Fruit fly (Drosophila melanogaster): ENCODE measurements around the gene ppk11.

ppk11 gene

DNA sequence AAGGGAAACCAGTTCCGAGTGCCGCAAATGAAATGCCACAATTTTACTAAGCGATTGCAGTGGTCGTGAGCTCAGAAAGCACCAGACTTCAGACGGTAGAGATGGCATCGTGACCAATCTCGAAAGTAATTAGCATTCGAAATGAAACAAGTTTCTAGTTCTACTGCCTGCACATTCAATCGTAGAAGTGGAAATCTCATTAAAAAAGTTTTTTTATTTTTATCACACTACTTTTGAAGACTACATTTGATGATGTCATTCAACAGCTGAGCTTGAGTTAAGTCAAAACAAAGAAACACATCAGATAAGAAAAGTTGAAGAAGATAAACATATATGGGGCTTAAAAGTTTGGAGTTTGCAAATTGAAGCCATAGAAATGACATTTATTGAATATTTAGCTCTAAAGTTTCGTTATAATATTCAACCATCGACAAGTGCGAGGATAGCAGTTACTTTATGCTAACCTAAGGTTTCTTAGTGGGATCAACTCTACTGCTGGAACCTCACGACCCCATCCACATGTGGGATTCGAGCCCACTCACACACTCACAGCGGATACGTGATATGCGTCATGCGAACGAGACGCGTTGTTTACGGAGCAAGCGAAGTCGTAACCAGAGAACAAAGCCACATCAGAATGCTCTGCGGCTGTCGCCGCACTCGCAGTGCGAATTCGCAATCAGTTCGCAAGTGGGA, 38.7 kb downstream of the ppk11 start, which contains the start of gene CG13117:
CG13117 (plus strand) TSS at position 646 of the 696 bp plus-strand sequence.
- TF ChIP-seq CG14655 (GFP tag; optimal IDR thresholded peaks at IDR 0.05) (peak; percentile 62), Ets98B (GFP tag; IDR thresholded peaks at IDR 0.05) (peak; percentile 62), D1 (tag; optimal IDR thresholded peaks at IDR 0.05) (no peak), EcR (GFP tag; optimal IDR thresholded peaks at IDR 0.05) (no peak), CG4496 (GFP tag; IDR thresholded peaks at IDR 0.05) (peak; percentile 32; the same call in 1 of the 3 replicates), CG12605 (GFP tag; IDR thresholded peaks at IDR 0.05) (peak; percentile 20; the same call in 1 of the 2 replicates), CG32121 (GFP tag; IDR thresholded peaks at IDR 0.05) (no peak), CG8301 (tag; optimal IDR thresholded peaks at IDR 0.05) (peak; percentile 49), Snoo (tag; optimal IDR thresholded peaks at IDR 0.05) (peak; percentile 11), fd96Ca (GFP tag; IDR thresholded peaks at IDR 0.05) (no peak; the same call in 2 of the 3 replicates), Pif1B (GFP tag; optimal IDR thresholded peaks at IDR 0.05) (no peak), gl (tag; optimal IDR thresholded peaks at IDR 0.05) (no peak), CG34367 (tag; optimal IDR thresholded peaks at IDR 0.05) (no peak), CG13204 (GFP tag; optimal IDR thresholded peaks at IDR 0.05) (no peak), Pif1A (GFP tag; optimal IDR thresholded peaks at IDR 0.05) (peak; percentile 5), CG8159 (tag; optimal IDR thresholded peaks at IDR 0.05) (peak; percentile 58), CG15710 (tag; optimal IDR thresholded peaks at IDR 0.05) (peak; percentile 55), CG9948 (tag; optimal IDR thresholded peaks at IDR 0.05) (peak; percentile 3), CG10348 (GFP tag; IDR thresholded peaks at IDR 0.05) (no peak), rn (GFP tag; IDR thresholded peaks at IDR 0.05) (no peak), CG17806 (tag; optimal IDR thresholded peaks at IDR 0.05) (peak; percentile 2)

DNA sequence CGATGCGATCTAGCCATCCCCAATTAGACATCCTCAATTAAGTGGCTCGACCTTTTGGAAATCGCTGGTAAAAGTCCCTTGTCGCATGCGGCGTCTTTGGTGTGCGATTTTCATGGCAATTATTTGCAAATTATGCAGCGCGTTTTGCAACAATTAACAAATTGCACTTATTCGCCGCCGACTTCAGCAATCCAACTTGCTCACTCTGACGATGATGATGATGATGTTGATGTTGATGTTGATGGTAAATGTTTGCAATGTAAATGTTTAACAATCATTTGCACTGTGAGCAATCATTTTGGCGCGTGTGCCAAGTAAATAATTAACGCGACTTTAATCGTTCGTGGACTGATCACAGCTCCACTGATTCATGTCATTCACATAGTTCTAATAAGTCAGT, 40.7 kb downstream of the ppk11 start:
- TF ChIP-seq Pif1A (GFP tag; optimal IDR thresholded peaks at IDR 0.05) (peak; percentile 40), EcR (GFP tag; optimal IDR thresholded peaks at IDR 0.05) (no peak), CG9948 (tag; optimal IDR thresholded peaks at IDR 0.05) (no peak), CG14655 (GFP tag; optimal IDR thresholded peaks at IDR 0.05) (no peak), CG17806 (tag; optimal IDR thresholded peaks at IDR 0.05) (no peak), Snoo (tag; optimal IDR thresholded peaks at IDR 0.05) (peak; percentile 15), D1 (tag; optimal IDR thresholded peaks at IDR 0.05) (no peak), Ets98B (GFP tag; IDR thresholded peaks at IDR 0.05) (no peak), Pif1B (GFP tag; optimal IDR thresholded peaks at IDR 0.05) (no peak), CG12605 (GFP tag; IDR thresholded peaks at IDR 0.05) (no peak), CG13204 (GFP tag; optimal IDR thresholded peaks at IDR 0.05) (no peak), CG10348 (GFP tag; IDR thresholded peaks at IDR 0.05) (no peak), CG15710 (tag; optimal IDR thresholded peaks at IDR 0.05) (no peak), fd96Ca (GFP tag; IDR thresholded peaks at IDR 0.05) (no peak), CG8159 (tag; optimal IDR thresholded peaks at IDR 0.05) (peak; percentile 5), CG32121 (GFP tag; IDR thresholded peaks at IDR 0.05) (no peak), gl (tag; optimal IDR thresholded peaks at IDR 0.05) (no peak), CG34367 (tag; optimal IDR thresholded peaks at IDR 0.05) (peak; percentile 14), CG4496 (GFP tag; IDR thresholded peaks at IDR 0.05) (0 out of 3 replicates have a peak, but pooled peaks have one; percentile 13), rn (GFP tag; IDR thresholded peaks at IDR 0.05) (no peak), CG8301 (tag; optimal IDR thresholded peaks at IDR 0.05) (no peak)

DNA sequence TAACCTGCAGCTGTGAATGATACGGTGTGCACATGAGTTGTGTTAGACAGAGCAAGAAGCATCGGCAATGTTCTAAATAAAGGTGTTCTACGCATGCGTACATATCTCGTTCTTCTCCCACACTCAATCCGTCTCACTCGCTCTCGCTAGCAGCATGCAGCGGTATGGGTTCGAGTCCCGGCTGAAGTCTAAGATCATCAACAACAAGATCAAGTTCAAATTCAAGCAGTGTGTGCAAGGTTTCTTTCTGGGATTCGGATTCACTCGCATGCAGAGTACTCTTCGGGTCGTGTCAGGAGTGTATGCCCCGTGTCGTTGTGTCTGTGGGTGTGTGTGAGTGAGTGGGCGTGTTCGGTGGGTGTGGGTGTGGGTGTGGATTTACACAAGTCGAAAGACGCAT, 43.6 kb downstream of the ppk11 start:
- TF ChIP-seq CG8159 (tag; optimal IDR thresholded peaks at IDR 0.05), result peak; percentile 12
- no peak for TF ChIP-seq Pif1B (GFP tag; optimal IDR thresholded peaks at IDR 0.05)
- 0 out of 3 replicates have a peak, but pooled peaks have one; percentile 9 for TF ChIP-seq fd96Ca (GFP tag; IDR thresholded peaks at IDR 0.05)
- 0 out of 3 replicates have a peak, but pooled peaks have one; percentile 28 for TF ChIP-seq CG4496 (GFP tag; IDR thresholded peaks at IDR 0.05)

DNA sequence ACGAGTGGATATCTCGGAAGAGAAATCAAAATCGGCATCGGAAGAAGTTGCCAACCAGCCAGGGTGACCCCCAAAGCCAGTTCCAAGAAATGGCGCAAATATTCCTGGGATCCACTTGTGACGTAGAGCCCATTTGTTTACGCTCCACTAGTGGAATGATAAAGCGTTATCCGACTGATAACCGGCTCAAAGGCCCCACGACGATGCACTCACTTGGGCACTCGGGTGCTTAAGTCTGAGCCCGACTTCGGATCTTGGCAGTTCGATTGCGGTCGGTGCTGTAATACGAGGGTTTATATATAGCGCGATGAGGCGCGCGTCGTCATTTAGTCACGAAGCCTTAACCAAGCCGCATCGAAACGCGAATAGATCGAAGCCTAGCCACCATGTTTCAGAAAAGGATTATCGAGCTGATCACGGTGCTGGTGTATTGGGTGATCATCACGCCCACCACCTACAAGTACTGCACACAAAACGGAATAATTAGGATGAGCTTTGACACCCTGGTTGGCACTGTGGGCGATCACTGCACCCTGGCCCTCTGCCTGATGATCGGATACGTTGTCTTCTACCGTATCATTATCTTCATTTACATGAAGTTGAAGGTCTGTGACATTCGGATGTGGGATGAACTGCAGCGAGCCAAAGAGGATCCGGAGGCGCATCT, 45.1 kb downstream of the ppk11 start, which contains the start of gene CG13116:
CG13116 (plus strand) TSS at position 323 of the 667 bp plus-strand sequence.
- TF ChIP-seq CG10348 (GFP tag; IDR thresholded peaks at IDR 0.05), result no peak
- TF ChIP-seq EcR (GFP tag; optimal IDR thresholded peaks at IDR 0.05), result peak; percentile 51

DNA sequence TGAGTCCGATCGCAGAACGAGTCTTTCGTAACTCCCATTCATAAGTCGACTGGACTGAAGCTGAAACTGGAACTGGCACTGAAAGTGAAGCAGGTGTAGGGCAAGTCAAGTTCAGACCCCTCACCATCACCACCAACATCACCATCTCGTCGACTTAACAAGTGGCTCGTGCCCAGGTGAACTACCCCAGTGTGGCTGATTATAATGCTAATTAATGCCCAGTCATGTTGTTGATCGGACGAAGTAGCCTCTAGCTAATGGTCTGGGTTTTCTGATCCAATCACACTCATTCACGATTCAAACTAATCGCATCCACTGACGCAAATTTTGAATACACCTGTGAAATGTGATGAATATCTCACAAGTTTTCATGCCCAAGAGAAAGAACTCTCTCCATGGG, 46.0 kb downstream of the ppk11 start:
- TF ChIP-seq CG9948 (tag; optimal IDR thresholded peaks at IDR 0.05) (no peak), D1 (tag; optimal IDR thresholded peaks at IDR 0.05) (no peak), CG34367 (tag; optimal IDR thresholded peaks at IDR 0.05) (no peak), fd96Ca (GFP tag; IDR thresholded peaks at IDR 0.05) (no peak), CG8301 (tag; optimal IDR thresholded peaks at IDR 0.05) (no peak)

Measured in whole organism, pupa.